Fruit fly (Drosophila melanogaster): Measurements from ENCODE around the gene CG9498.

- TF ChIP-seq Myc (optimal IDR thresholded peaks at IDR 0.05), result no peak
- no peak for TF ChIP-seq psq (optimal IDR thresholded peaks at IDR 0.05)
Observed at dm6 chr2L:6324386-6324744, 26.5 kb downstream of the CG9498 start.

Data from Kc167 (cell line).